Fruit fly (Drosophila melanogaster) whole organism, embryonic: ENCODE measurements around the gene uncNacbeta.
A peak's percentile ranks its signal among the peaks of the same experiment; 100 is the strongest.

Experiments
- Adf1 ChIP-seq: fragments of 200-800 bp; sonication (Bioruptor generic); IDR thresholded peaks from 2 replicates; pipeline ENCODE4 v1.3.6; 2022; ENCODE audit warnings: missing biosample characterization, missing genetic modification characterization
- Antp ChIP-seq: fragments of 200-800 bp; sonication (Bioruptor generic); optimal IDR thresholded peaks from 3 replicates; lab custom pipeline; 2016; ENCODE audit warnings: missing biosample characterization, missing genetic modification characterization
- Atf-2 ChIP-seq: fragments of 200-800 bp; sonication (Bioruptor generic); optimal IDR thresholded peaks from 2 replicates; lab custom pipeline; 2016; ENCODE audit warnings: missing biosample characterization, missing genetic modification characterization
- CG10979 ChIP-seq: fragments of 200-800 bp; sonication (Bioruptor generic); optimal IDR thresholded peaks from 2 replicates; lab custom pipeline; 2018; ENCODE audit warnings: missing biosample characterization, mild to moderate bottlenecking, missing genetic modification characterization, moderate library complexity
- CG11723 ChIP-seq: fragments of 200-800 bp; sonication (Bioruptor generic); optimal IDR thresholded peaks from 2 replicates; lab custom pipeline; 2017; ENCODE audit warnings: missing biosample characterization, mild to moderate bottlenecking, missing genetic modification characterization
- CG14710 ChIP-seq: fragments of 200-800 bp; sonication (Bioruptor generic); optimal IDR thresholded peaks from 3 replicates; lab custom pipeline; 2019; ENCODE audit warnings: missing biosample characterization, mild to moderate bottlenecking, missing genetic modification characterization, moderate library complexity
- CG16863 ChIP-seq: fragments of 200-800 bp; sonication (Bioruptor generic); optimal IDR thresholded peaks from 3 replicates; lab custom pipeline; 2016; ENCODE audit warnings: missing biosample characterization, missing genetic modification characterization
- CG18476 ChIP-seq: fragments of 200-800 bp; sonication (Bioruptor generic); optimal IDR thresholded peaks from 2 replicates; lab custom pipeline; 2016; ENCODE audit warnings: missing biosample characterization, mild to moderate bottlenecking, missing genetic modification characterization
- CG30403 ChIP-seq: fragments of 200-800 bp; sonication (Bioruptor generic); optimal IDR thresholded peaks from 3 replicates; lab custom pipeline; 2016; ENCODE audit warnings: missing biosample characterization, missing genetic modification characterization
- CG31365 ChIP-seq: fragments of 200-800 bp; sonication (Bioruptor generic); optimal IDR thresholded peaks from 2 replicates; lab custom pipeline; 2018; ENCODE audit warnings: missing biosample characterization, mild to moderate bottlenecking, missing genetic modification characterization
- CG3281 ChIP-seq: fragments of 200-800 bp; sonication (Bioruptor generic); optimal IDR thresholded peaks from 3 replicates; lab custom pipeline; 2017; ENCODE audit warnings: missing biosample characterization, mild to moderate bottlenecking, missing genetic modification characterization
- CG33557 ChIP-seq: fragments of 200-800 bp; sonication (Bioruptor generic); optimal IDR thresholded peaks from 2 replicates; lab custom pipeline; 2019; ENCODE audit warnings: missing biosample characterization, mild to moderate bottlenecking, missing genetic modification characterization, moderate library complexity
- CG34422 ChIP-seq: fragments of 200-800 bp; sonication (Bioruptor generic); IDR thresholded peaks from 3 replicates; pipeline ENCODE4 v1.3.6; 2022; ENCODE audit warnings: missing biosample characterization, missing genetic modification characterization
- CG3726 ChIP-seq: fragments of 200-800 bp; sonication (Bioruptor generic); IDR thresholded peaks from 3 replicates; pipeline ENCODE4, ENCODE4 v1.3.6; 2022; ENCODE audit warnings: missing biosample characterization, missing genetic modification characterization
- CG4404 ChIP-seq: fragments of 200-800 bp; sonication (Bioruptor generic); IDR thresholded peaks from 2 replicates; pipeline ENCODE4 v1.3.6; 2022; ENCODE audit warnings: missing biosample characterization, missing genetic modification characterization
- CG6654 ChIP-seq: fragments of 200-800 bp; sonication (Bioruptor generic); optimal IDR thresholded peaks from 2 replicates; lab custom pipeline; 2017; ENCODE audit warnings: missing biosample characterization, mild to moderate bottlenecking, missing genetic modification characterization
- CG7928 ChIP-seq: fragments of 200-800 bp; sonication (Bioruptor generic); optimal IDR thresholded peaks from 2 replicates; lab custom pipeline; 2017; ENCODE audit warnings: missing biosample characterization, mild to moderate bottlenecking, missing genetic modification characterization
- CG9932 ChIP-seq: fragments of 200-800 bp; sonication (Bioruptor generic); IDR thresholded peaks from 2 replicates; pipeline ENCODE4 v1.3.6; 2022; ENCODE audit warnings: missing biosample characterization, missing genetic modification characterization
- Camta ChIP-seq: fragments of 200-800 bp; sonication (Bioruptor generic); optimal IDR thresholded peaks from 2 replicates; lab custom pipeline; 2016; ENCODE audit warnings: missing biosample characterization, missing genetic modification characterization
- Deaf1 ChIP-seq: fragments of 200-800 bp; optimal IDR thresholded peaks from 3 replicates; lab custom pipeline; 2019; ENCODE audit warnings: missing biosample characterization, mild to moderate bottlenecking, missing genetic modification characterization, moderate library complexity
- Dfd ChIP-seq, 2 experiments: fragments of >200 bp; optimal IDR thresholded peaks; 2 replicates each; lab custom pipeline; 2017; ENCODE audit warnings: missing biosample characterization in 2 of 2, missing genetic modification characterization in 2 of 2
- Dip3 ChIP-seq: fragments of 200-800 bp; sonication (Bioruptor generic); optimal IDR thresholded peaks from 3 replicates; lab custom pipeline; 2016; ENCODE audit warnings: missing biosample characterization, missing genetic modification characterization
- Ets97D ChIP-seq: fragments of 200-800 bp; sonication (Bioruptor generic); optimal IDR thresholded peaks from 3 replicates; lab custom pipeline; 2016; ENCODE audit warnings: missing biosample characterization, missing genetic modification characterization
- Fer2 ChIP-seq: fragments of 200-800 bp; sonication (Bioruptor generic); optimal IDR thresholded peaks from 2 replicates; lab custom pipeline; 2018; ENCODE audit warnings: missing biosample characterization, mild to moderate bottlenecking, missing genetic modification characterization, moderate library complexity
- H15 ChIP-seq: fragments of 200-800 bp; sonication (Bioruptor generic); IDR thresholded peaks from 3 replicates; pipeline ENCODE4 v1.3.6; 2022; ENCODE audit warnings: missing biosample characterization, missing genetic modification characterization
- Hr51 ChIP-seq, 2 experiments: fragments of 200-800 bp; sonication (Bioruptor generic); optimal IDR thresholded peaks; 2 replicates in 1 of 2; 3 replicates in 1 of 2; lab custom pipeline; 2016 to 2018; ENCODE audit warnings: missing biosample characterization in 2 of 2, missing genetic modification characterization in 2 of 2, mild to moderate bottlenecking in 1 of 2, moderate library complexity in 1 of 2
- Nf-YA ChIP-seq: fragments of 200-800 bp; sonication (Bioruptor generic); IDR thresholded peaks from 2 replicates; pipeline ENCODE4 v1.3.6; 2022; ENCODE audit warnings: missing biosample characterization, missing genetic modification characterization
- Nf-YC ChIP-seq: fragments of 200-800 bp; optimal IDR thresholded peaks from 3 replicates; lab custom pipeline; 2019; ENCODE audit warnings: missing biosample characterization, mild to moderate bottlenecking, missing genetic modification characterization, moderate library complexity
- Ptx1 ChIP-seq: fragments of 200-800 bp; sonication (Bioruptor generic); IDR thresholded peaks from 2 replicates; pipeline ENCODE4 v1.3.6; 2022; ENCODE audit warnings: missing biosample characterization, missing genetic modification characterization
- Rfx ChIP-seq: fragments of 200-800 bp; sonication (Bioruptor generic); IDR thresholded peaks from 2 replicates; pipeline ENCODE4 v1.3.6; 2022; ENCODE audit warnings: missing biosample characterization, missing genetic modification characterization
- Ssrp ChIP-seq: fragments of 200-800 bp; sonication (Bioruptor generic); optimal IDR thresholded peaks from 2 replicates; lab custom pipeline; 2018; ENCODE audit warnings: missing biosample characterization, mild to moderate bottlenecking, missing genetic modification characterization, moderate library complexity
- TFAM ChIP-seq: fragments of 200-800 bp; sonication (Bioruptor generic); optimal IDR thresholded peaks from 2 replicates; lab custom pipeline; 2017; ENCODE audit warnings: missing biosample characterization, missing genetic modification characterization, inconsistent platforms
- Vsx1 ChIP-seq: fragments of 200-800 bp; sonication (Bioruptor generic); optimal IDR thresholded peaks from 2 replicates; lab custom pipeline; 2017; ENCODE audit warnings: missing biosample characterization, mild to moderate bottlenecking, missing genetic modification characterization, missing genetic modification reagents
- aop ChIP-seq: fragments of 200-800 bp; sonication (Bioruptor generic); IDR thresholded peaks from 2 replicates; pipeline ENCODE4 v1.3.6; 2022; ENCODE audit warnings: missing biosample characterization, missing genetic modification characterization
- bigmax ChIP-seq: fragments of 200-800 bp; sonication (Bioruptor generic); optimal IDR thresholded peaks from 2 replicates; lab custom pipeline; 2018; ENCODE audit warnings: missing biosample characterization, mild to moderate bottlenecking, missing genetic modification characterization
- br ChIP-seq: fragments of >200 bp; optimal IDR thresholded peaks from 2 replicates; lab custom pipeline; 2017
- chif ChIP-seq, 2 experiments: fragments of 200-800 bp; sonication (Bioruptor generic); optimal IDR thresholded peaks; 3 replicates each; lab custom pipeline; 2016; ENCODE audit warnings: missing biosample characterization in 2 of 2, missing genetic modification characterization in 2 of 2
- dan ChIP-seq: fragments of 200-800 bp; sonication (Bioruptor generic); IDR thresholded peaks from 2 replicates; pipeline ENCODE4 v1.3.6; 2022; ENCODE audit warnings: missing biosample characterization, missing genetic modification characterization
- esg ChIP-seq: fragments of 200-800 bp; sonication (Bioruptor generic); conservative IDR thresholded peaks from 2 replicates; pipeline ENCODE4 v1.3.6; 2022; ENCODE audit warnings: missing biosample characterization, missing genetic modification characterization
- eve ChIP-seq, 2 experiments: fragments of >200 bp; optimal IDR thresholded peaks; 2 replicates each; lab custom pipeline; 2017; ENCODE audit warnings: missing biosample characterization in 2 of 2, missing genetic modification characterization in 2 of 2
- eyg ChIP-seq: fragments of 200-800 bp; sonication (Bioruptor generic); optimal IDR thresholded peaks from 3 replicates; lab custom pipeline; 2016; ENCODE audit warnings: missing biosample characterization, missing genetic modification characterization
- gce ChIP-seq: fragments of 200-800 bp; sonication (Bioruptor generic); IDR thresholded peaks from 3 replicates; pipeline ENCODE4 v1.3.6; 2022; ENCODE audit warnings: missing biosample characterization, missing genetic modification characterization
- gem ChIP-seq: fragments of 200-800 bp; sonication (Bioruptor generic); optimal IDR thresholded peaks from 2 replicates; lab custom pipeline; 2019; ENCODE audit warnings: missing biosample characterization, mild to moderate bottlenecking, missing genetic modification characterization, moderate library complexity
- inv ChIP-seq: fragments of 200-800 bp; sonication (Bioruptor generic); IDR thresholded peaks from 2 replicates; pipeline ENCODE4 v1.3.6; 2022; ENCODE audit warnings: missing biosample characterization, missing genetic modification characterization; ENCODE audit not compliant: partially characterized antibody
- lmd ChIP-seq: fragments of 200-800 bp; sonication (Bioruptor generic); IDR thresholded peaks from 2 replicates; pipeline ENCODE4 v1.3.6; 2022; ENCODE audit warnings: missing biosample characterization, missing genetic modification characterization
- pita ChIP-seq: fragments of 200-800 bp; sonication (Bioruptor generic); optimal IDR thresholded peaks from 2 replicates; lab custom pipeline; 2017; ENCODE audit warnings: missing biosample characterization, mild to moderate bottlenecking, missing genetic modification characterization
- run ChIP-seq: fragments of 200-800 bp; sonication (Bioruptor generic); optimal IDR thresholded peaks from 3 replicates; lab custom pipeline; 2018; ENCODE audit warnings: missing biosample characterization, mild to moderate bottlenecking, missing genetic modification characterization
- sens ChIP-seq: fragments of 200-800 bp; sonication (Bioruptor generic); peaks from one replicate; lab custom pipeline; 2016; ENCODE audit warnings: missing biosample characterization, missing genetic modification characterization
- sisA ChIP-seq: fragments of 200-800 bp; sonication (Bioruptor generic); IDR thresholded peaks from 2 replicates; pipeline ENCODE4 v1.3.6; 2022; ENCODE audit warnings: missing biosample characterization, missing genetic modification characterization
- sna ChIP-seq: fragments of 200-800 bp; sonication (Bioruptor generic); IDR thresholded peaks from 2 replicates; pipeline ENCODE4 v1.3.6; 2022; ENCODE audit warnings: missing biosample characterization, missing genetic modification characterization; ENCODE audit not compliant: partially characterized antibody
- trem ChIP-seq: fragments of 200-800 bp; optimal IDR thresholded peaks from 3 replicates; lab custom pipeline; 2019; ENCODE audit warnings: missing biosample characterization, mild to moderate bottlenecking, missing genetic modification characterization, moderate library complexity
- wdn ChIP-seq: fragments of 200-800 bp; sonication (Bioruptor generic); IDR thresholded peaks from 2 replicates; pipeline ENCODE4 v1.3.6; 2022; ENCODE audit warnings: missing biosample characterization, missing genetic modification characterization

The uncNacbeta gene

DNA sequence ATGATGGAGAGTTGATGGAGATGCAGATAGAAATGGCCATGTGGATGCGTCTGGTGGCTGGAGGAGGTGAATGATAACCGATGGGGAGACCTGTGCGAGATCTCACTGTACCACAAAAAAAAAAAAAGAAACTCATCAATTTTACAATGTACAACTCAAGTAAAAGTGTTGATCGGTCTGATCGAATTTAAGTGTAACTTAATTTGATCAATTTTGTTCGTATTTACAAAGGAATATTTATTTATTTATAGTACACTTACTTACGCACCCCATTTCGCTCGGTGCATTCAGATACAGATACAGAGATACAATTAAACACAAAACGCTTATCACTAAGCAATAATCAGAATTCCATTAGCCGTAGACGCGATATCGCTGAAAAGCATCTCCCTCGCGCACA is 40.9 kb downstream of the uncNacbeta start (continued):
- peak; percentile 20 for TF ChIP-seq trem (tag; lab: Kevin White, UChicago)
- peak; percentile 78 for TF ChIP-seq gem (tag; lab: Kevin White, UChicago)
- TF ChIP-seq H15 (GFP tag; lab: Robert Waterston, UW), result peak; percentile 51; the same call in 2 of the 3 replicates
- TF ChIP-seq Camta (GFP tag; lab: Kevin White, UChicago), result peak; percentile 20
- no peak for TF ChIP-seq CG3281 (GFP tag; lab: Kevin White, UChicago)
- TF ChIP-seq Rfx (GFP tag; lab: Robert Waterston, UW), result no peak
- no peak for TF ChIP-seq Adf1 (GFP tag; lab: Robert Waterston, UW)
- peak; percentile 34; the same call in 1 of the 2 replicates for TF ChIP-seq Nf-YA (GFP tag; lab: Robert Waterston, UW)
- TF ChIP-seq pita (GFP tag; lab: Kevin White, UChicago), result no peak
- TF ChIP-seq Vsx1 (GFP tag; lab: Kevin White, UChicago), result peak; percentile 33
- TF ChIP-seq inv (GFP tag; lab: Robert Waterston, UW), result no peak
- peak; percentile 91 for TF ChIP-seq sens (GFP tag; lab: Kevin White, UChicago)
- TF ChIP-seq Ssrp (tag; lab: Kevin White, UChicago), result peak; percentile 65
- TF ChIP-seq CG9932 (GFP tag; lab: Robert Waterston, UW), result no peak
- TF ChIP-seq CG4404 (GFP tag; lab: Robert Waterston, UW), result peak; percentile 53
- no peak for TF ChIP-seq Nf-YC
- TF ChIP-seq sisA, result peak; percentile 58
- no peak for TF ChIP-seq eyg
- peak; percentile 48 for TF ChIP-seq lmd (GFP tag; lab: Robert Waterston, UW)
- TF ChIP-seq CG10979, result peak; percentile 72
- no peak for TF ChIP-seq Dfd (GFP tag; optimal IDR thresholded peaks at IDR 0.05; lab: Kevin White, UChicago)
- TF ChIP-seq Antp (GFP tag; lab: Kevin White, UChicago), result peak; percentile 20
- no peak for TF ChIP-seq Ets97D (GFP tag; lab: Kevin White, UChicago)
- TF ChIP-seq eve (GFP tag; optimal IDR thresholded peaks at IDR 0.05; lab: Kevin White, UChicago), result no peak
- TF ChIP-seq sna, result no peak
- TF ChIP-seq TFAM (GFP tag; lab: Kevin White, UChicago), result no peak
- TF ChIP-seq wdn (GFP tag; lab: Robert Waterston, UW), result no peak
- TF ChIP-seq Deaf1, result no peak
- peak; percentile 19 for TF ChIP-seq CG6654 (GFP tag; lab: Kevin White, UChicago)
- TF ChIP-seq chif (GFP tag; optimal IDR thresholded peaks at IDR 0.05; lab: Kevin White, UChicago), result peak in 1 of 2 experiments; percentile 6
- TF ChIP-seq Ptx1 (GFP tag; lab: Robert Waterston, UW), result peak; percentile 49
- peak in 1 of 2 experiments; percentile 39 for TF ChIP-seq Hr51 (GFP tag; optimal IDR thresholded peaks at IDR 0.05; lab: Kevin White, UChicago)
- TF ChIP-seq Atf-2 (GFP tag; lab: Kevin White, UChicago), result peak; percentile 29
- no peak for TF ChIP-seq CG31365
- TF ChIP-seq Fer2 (tag; lab: Kevin White, UChicago), result no peak
- no peak for TF ChIP-seq aop
- TF ChIP-seq CG11723 (GFP tag; lab: Kevin White, UChicago), result peak; percentile 3
- TF ChIP-seq Dip3, result no peak
- peak; percentile 50; the same call in 1 of the 2 replicates for TF ChIP-seq esg (GFP tag; lab: Robert Waterston, UW)
- TF ChIP-seq run (tag; lab: Kevin White, UChicago), result no peak
- TF ChIP-seq CG34422 (GFP tag; lab: Robert Waterston, UW), result 0 out of 3 replicates have a peak, but pooled peaks have one; percentile 24
- TF ChIP-seq CG30403 (GFP tag; lab: Kevin White, UChicago), result peak; percentile 58
- TF ChIP-seq dan (GFP tag; lab: Robert Waterston, UW), result peak; percentile 47; the same call in 1 of the 2 replicates
- TF ChIP-seq CG3726, result peak; percentile 42; the same call in 1 of the 3 replicates
- no peak for TF ChIP-seq CG33557 (GFP tag; lab: Kevin White, UChicago)
- TF ChIP-seq CG18476, result peak; percentile 31
- TF ChIP-seq gce, result no peak; the same call in 2 of the 3 replicates
- peak; percentile 51 for TF ChIP-seq CG16863 (GFP tag; lab: Kevin White, UChicago)
- TF ChIP-seq bigmax, result no peak
- TF ChIP-seq br, result no peak
- TF ChIP-seq CG14710 (tag; lab: Kevin White, UChicago), result peak; percentile 45
- no peak for TF ChIP-seq CG7928 (GFP tag; lab: Kevin White, UChicago)
